Worm (Caenorhabditis elegans) whole organism, L2 larva: ENCODE measurements around the gene sec-10.

ENCODE experiments used
- aly-2 ChIP-seq: fragments of 150-350 bp; optimal IDR thresholded peaks from 2 replicates; lab custom pipeline; 2014; ENCODE audit warnings: missing biosample characterization, missing genetic modification characterization
- ama-1 ChIP-seq: fragments of 150-350 bp; optimal IDR thresholded peaks from 2 replicates; lab custom pipeline; 2018; ENCODE audit warnings: inconsistent platforms
- blmp-1 ChIP-seq: sonication (generic microtip); optimal IDR thresholded peaks from 2 replicates; lab custom pipeline; 2017; ENCODE audit warnings: missing genetic modification characterization, mild to moderate bottlenecking, missing compliant biosample characterization, antibody characterized with exemption, moderate library complexity; ENCODE audit not compliant: insufficient read depth
- lin-39 ChIP-seq: fragments of 150-350 bp; optimal IDR thresholded peaks from 2 replicates; lab custom pipeline; 2014; ENCODE audit warnings: missing biosample characterization, missing genetic modification reagents, missing genetic modification characterization
- mdl-1 ChIP-seq, 2 experiments: fragments of 150-350 bp in 1 of 2; sonication (generic microtip) in 1 of 2; optimal IDR thresholded peaks; 2 replicates each; lab custom pipeline; 2017; ENCODE audit warnings: missing biosample characterization in 2 of 2, missing genetic modification characterization in 2 of 2
- nhr-12 ChIP-seq: fragments of 150-350 bp; optimal IDR thresholded peaks from 2 replicates; lab custom pipeline; 2014; ENCODE audit warnings: missing biosample characterization, missing genetic modification characterization
- skn-1 ChIP-seq: sonication (generic microtip); optimal IDR thresholded peaks from 2 replicates; lab custom pipeline; 2017; ENCODE audit warnings: missing biosample characterization, missing genetic modification characterization
- sma-3 ChIP-seq: sonication (generic microtip); optimal IDR thresholded peaks from 2 replicates; lab custom pipeline; 2016; ENCODE audit warnings: missing genetic modification reagents, missing genetic modification characterization, missing compliant biosample characterization
- sma-9 ChIP-seq, 2 experiments: fragments of 150-350 bp in 1 of 2; sonication (generic microtip) in 1 of 2; optimal IDR thresholded peaks; 2 replicates each; lab custom pipeline; 2014 to 2016; ENCODE audit warnings: missing genetic modification characterization in 2 of 2, mild to moderate bottlenecking in 1 of 2, missing biosample characterization in 1 of 2, missing compliant biosample characterization in 1 of 2, missing genetic modification reagents in 1 of 2, moderate library complexity in 1 of 2
- unc-55 ChIP-seq: fragments of 150-350 bp; sonication (generic microtip); optimal IDR thresholded peaks from 3 replicates; lab custom pipeline; 2014; ENCODE audit warnings: missing biosample characterization, missing genetic modification reagents, missing genetic modification characterization
- ztf-11 ChIP-seq: sonication (generic microtip); optimal IDR thresholded peaks from 2 replicates; lab custom pipeline; 2017; ENCODE audit warnings: missing biosample characterization, missing genetic modification characterization

DNA sequence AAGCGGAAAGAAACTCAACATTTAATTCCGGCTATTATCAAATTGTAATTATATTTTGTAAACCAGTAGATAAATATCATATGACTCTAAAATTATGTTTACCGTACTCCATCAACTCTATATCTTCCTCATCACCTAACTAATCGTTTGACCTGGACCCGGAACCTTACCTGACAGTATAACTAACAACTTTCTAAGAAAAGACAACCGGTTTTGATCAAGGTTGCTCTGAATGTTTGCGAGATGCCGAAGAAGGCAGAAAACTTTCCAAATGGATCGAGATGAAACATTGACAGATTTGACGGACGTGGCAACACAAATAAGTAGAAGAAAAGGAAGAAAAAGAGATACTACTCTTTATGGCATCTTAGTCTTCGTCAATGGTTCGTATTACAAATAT lies 42.4 kb upstream of the sec-10 start:
- no peak for TF ChIP-seq aly-2 (tag; lab: Kevin White, UChicago)
- TF ChIP-seq mdl-1 (tag; optimal IDR thresholded peaks at IDR 0.05; lab: Kevin White, UChicago): no peak
- TF ChIP-seq blmp-1 (tag; lab: Kevin White, UChicago): no peak
- TF ChIP-seq nhr-12 (tag; lab: Kevin White, UChicago): no peak
- no peak for TF ChIP-seq unc-55 (GFP tag; lab: Kevin White, UChicago)
- TF ChIP-seq skn-1 (tag; lab: Kevin White, UChicago): no peak
- no peak for TF ChIP-seq sma-3 (GFP tag; lab: Kevin White, UChicago)
- TF ChIP-seq ama-1 (lab: Kevin White, UChicago): no peak
- no peak for TF ChIP-seq lin-39 (tag; lab: Kevin White, UChicago)
- TF ChIP-seq ztf-11: no peak
- no peak for TF ChIP-seq sma-9 (GFP tag; optimal IDR thresholded peaks at IDR 0.05; lab: Kevin White, UChicago)
- TF ChIP-seq sma-9 (tag; optimal IDR thresholded peaks at IDR 0.05; lab: Kevin White, UChicago): no peak
